Worm (Caenorhabditis elegans) whole organism, L1 larva: ENCODE results near the gene C34B4.3.

ENCODE experiments used
- aha-1 ChIP-seq: fragments of 150-350 bp; optimal IDR thresholded peaks from 2 replicates; lab custom pipeline; 2014; ENCODE audit warnings: missing biosample characterization, missing genetic modification characterization
- blmp-1 ChIP-seq: fragments of 150-350 bp; optimal IDR thresholded peaks from 2 replicates; lab custom pipeline; 2014; ENCODE audit warnings: missing biosample characterization, missing genetic modification characterization
- ceh-63 ChIP-seq: fragments of 200-800 bp; sonication (Bioruptor generic); optimal IDR thresholded peaks from 2 replicates; lab custom pipeline; 2018; ENCODE audit warnings: mild to moderate bottlenecking, missing genetic modification characterization, missing compliant biosample characterization
- ceh-82 ChIP-seq, 3 experiments: fragments of 150-350 bp in 1 of 3; sonication (generic microtip) in 2 of 3; optimal IDR thresholded peaks; 2 replicates each; lab custom pipeline; 2014 to 2017; ENCODE audit warnings: missing biosample characterization in 3 of 3, missing genetic modification characterization in 3 of 3
- ces-1 ChIP-seq: fragments of 150-350 bp; optimal IDR thresholded peaks from 2 replicates; lab custom pipeline; 2014; ENCODE audit warnings: missing biosample characterization, missing genetic modification reagents, missing genetic modification characterization
- egl-13 ChIP-seq: sonication (generic microtip); optimal IDR thresholded peaks from 2 replicates; lab custom pipeline; 2016; ENCODE audit warnings: missing genotype, missing genetic modification reagents, missing genetic modification characterization, missing compliant biosample characterization
- egl-27 ChIP-seq, 2 experiments: fragments of 150-350 bp in 1 of 2; sonication (generic microtip); optimal IDR thresholded peaks; 3 replicates each; lab custom pipeline; 2017 to 2018; ENCODE audit warnings: missing biosample characterization in 2 of 2, missing genetic modification characterization in 2 of 2, missing genetic modification reagents in 2 of 2
- fkh-10 ChIP-seq: sonication (generic microtip); optimal IDR thresholded peaks from 2 replicates; lab custom pipeline; 2017; ENCODE audit warnings: missing biosample characterization, missing genetic modification reagents, missing genetic modification characterization
- fkh-4 ChIP-seq: sonication (generic microtip); optimal IDR thresholded peaks from 2 replicates; lab custom pipeline; 2016; ENCODE audit warnings: missing compliant biosample characterization, missing genetic modification characterization, borderline replicate concordance
- grh-1 ChIP-seq: fragments of 200-800 bp; sonication (Bioruptor generic); IDR thresholded peaks from 2 replicates; pipeline ENCODE4 v1.3.6; 2022; ENCODE audit warnings: missing genetic modification reagents, missing genetic modification characterization, missing compliant biosample characterization
- lin-14 ChIP-seq: fragments of 200-800 bp; sonication (Bioruptor generic); optimal IDR thresholded peaks from 2 replicates; lab custom pipeline; 2018; ENCODE audit warnings: mild to moderate bottlenecking, missing genetic modification characterization, moderate library complexity, missing compliant biosample characterization
- lin-35 ChIP-seq, 2 experiments: fragments of 150-350 bp; optimal IDR thresholded peaks; 2 replicates each; lab custom pipeline; 2014; ENCODE audit warnings: missing biosample characterization in 2 of 2, missing genetic modification characterization in 2 of 2, missing genetic modification reagents in 2 of 2
- lin-39 ChIP-seq: fragments of 150-350 bp; optimal IDR thresholded peaks from 2 replicates; lab custom pipeline; 2014; ENCODE audit warnings: missing biosample characterization, missing genetic modification reagents, missing genetic modification characterization
- lir-3 ChIP-seq: sonication (generic microtip); optimal IDR thresholded peaks from 2 replicates; lab custom pipeline; 2016; ENCODE audit warnings: mild to moderate bottlenecking, missing genetic modification characterization, moderate library complexity, missing compliant biosample characterization; ENCODE audit not compliant: poor library complexity
- lsy-2 ChIP-seq, 2 experiments: fragments of 150-350 bp; optimal IDR thresholded peaks; 2 replicates each; lab custom pipeline; 2014; ENCODE audit warnings: missing biosample characterization in 2 of 2, missing genetic modification characterization in 2 of 2
- mab-9 ChIP-seq: fragments of 200-800 bp; sonication (Bioruptor generic); IDR thresholded peaks from 2 replicates; pipeline ENCODE4 v1.3.6; 2022; ENCODE audit warnings: missing genetic modification reagents, missing genetic modification characterization, missing compliant biosample characterization
- mef-2 ChIP-seq: fragments of 150-350 bp; optimal IDR thresholded peaks from 2 replicates; lab custom pipeline; 2014; ENCODE audit warnings: missing biosample characterization, missing genetic modification characterization
- mep-1 ChIP-seq: fragments of 150-350 bp; optimal IDR thresholded peaks from 2 replicates; lab custom pipeline; 2014; ENCODE audit warnings: missing biosample characterization, missing genetic modification characterization
- nhr-11 ChIP-seq: fragments of 150-350 bp; optimal IDR thresholded peaks from 2 replicates; lab custom pipeline; 2014; ENCODE audit warnings: missing biosample characterization, missing genetic modification characterization
- nhr-237 ChIP-seq: fragments of 150-350 bp; optimal IDR thresholded peaks from 2 replicates; lab custom pipeline; 2014; ENCODE audit warnings: missing biosample characterization, missing genetic modification characterization
- nhr-76 ChIP-seq: sonication (generic microtip); optimal IDR thresholded peaks from 2 replicates; lab custom pipeline; 2017; ENCODE audit warnings: missing biosample characterization, missing genetic modification characterization
- pax-3 ChIP-seq: fragments of 200-800 bp; sonication (Bioruptor generic); optimal IDR thresholded peaks from 2 replicates; lab custom pipeline; 2018; ENCODE audit warnings: mild to moderate bottlenecking, missing genetic modification characterization, moderate library complexity, missing compliant biosample characterization
- rnt-1 ChIP-seq: sonication (generic microtip); optimal IDR thresholded peaks from 2 replicates; lab custom pipeline; 2016; ENCODE audit warnings: mild to moderate bottlenecking, missing genetic modification characterization, moderate library complexity, missing compliant biosample characterization
- skn-1 ChIP-seq: fragments of 150-350 bp; optimal IDR thresholded peaks from 2 replicates; lab custom pipeline; 2014; ENCODE audit warnings: missing biosample characterization, missing genetic modification characterization
- sox-4 ChIP-seq: sonication (generic microtip); optimal IDR thresholded peaks from 2 replicates; lab custom pipeline; 2016; ENCODE audit warnings: missing genetic modification characterization, missing compliant biosample characterization
- sptf-1 ChIP-seq: fragments of 150-350 bp; optimal IDR thresholded peaks from 2 replicates; lab custom pipeline; 2014; ENCODE audit warnings: missing biosample characterization, missing genetic modification characterization
- unc-86 ChIP-seq: sonication (generic microtip); optimal IDR thresholded peaks from 2 replicates; lab custom pipeline; 2016; ENCODE audit warnings: missing genetic modification characterization, missing compliant biosample characterization
- unc-98 ChIP-seq: fragments of 200-800 bp; sonication (Bioruptor generic); IDR thresholded peaks from 2 replicates; pipeline ENCODE4 v1.3.6; 2022; ENCODE audit warnings: missing genetic modification characterization, missing compliant biosample characterization

The C34B4.3 gene

ce11 chrV:13071052-13071451, at the start of gene C34B4.3:
TSS of gene C34B4.3 (minus strand) at chrV:13071152.
- TF ChIP-seq rnt-1 (tag; lab: Kevin White, UChicago), result no peak
- no peak for TF ChIP-seq lin-35 (GFP tag; optimal IDR thresholded peaks at IDR 0.05; lab: Kevin White, UChicago)
- TF ChIP-seq lsy-2 (tag; optimal IDR thresholded peaks at IDR 0.05; lab: Kevin White, UChicago), result no peak
- TF ChIP-seq nhr-11 (tag; lab: Kevin White, UChicago), result no peak
- no peak for TF ChIP-seq egl-13
- TF ChIP-seq ceh-63, result no peak
- no peak for TF ChIP-seq lin-39 (tag; lab: Kevin White, UChicago)
- TF ChIP-seq nhr-76 (tag; lab: Kevin White, UChicago), result no peak
- TF ChIP-seq lir-3 (tag; lab: Kevin White, UChicago), result no peak
- no peak for TF ChIP-seq sox-4 (tag; lab: Kevin White, UChicago)
- TF ChIP-seq sptf-1 (tag; lab: Kevin White, UChicago), result no peak
- no peak for TF ChIP-seq egl-27 (tag; optimal IDR thresholded peaks at IDR 0.05; lab: Kevin White, UChicago)
- TF ChIP-seq fkh-4 (tag; lab: Kevin White, UChicago), result no peak
- no peak for TF ChIP-seq unc-86 (tag; lab: Kevin White, UChicago)

ce11 chrV:13120097-13120496, 49.1 kb upstream of the C34B4.3 start, which contains the start of gene max-1:
TSS of gene max-1 (minus strand) at chrV:13120220.
- no peak for TF ChIP-seq aha-1

DNA sequence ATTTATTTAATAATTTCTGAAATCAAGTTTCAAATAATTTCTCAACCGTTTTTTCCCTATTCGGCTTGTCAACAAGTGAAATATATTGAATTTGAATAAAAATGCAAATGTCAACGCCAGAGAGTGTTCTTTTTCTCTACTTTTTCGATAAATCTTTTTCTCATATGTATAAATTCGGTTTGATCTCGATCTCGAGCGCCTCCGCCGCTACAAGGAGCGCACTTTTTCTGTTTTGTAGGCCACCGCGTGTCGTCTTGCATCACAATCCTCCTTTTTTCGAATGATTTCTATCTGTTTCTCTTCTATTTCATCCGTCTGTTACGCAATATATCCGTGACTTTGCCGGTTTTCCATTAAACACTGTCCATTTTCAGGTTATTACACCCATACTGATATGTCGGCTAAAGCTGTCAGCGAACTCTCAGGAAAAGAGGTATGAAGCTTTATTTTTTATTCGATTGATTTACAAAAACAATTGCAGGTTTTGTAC, 45.2 kb upstream of the C34B4.3 start, which contains the start of gene acly-2:
TSS of gene acly-2 (plus strand) at position 375 of the 490 bp plus-strand sequence.
- TF ChIP-seq mep-1, result peak; percentile 14
- no peak for TF ChIP-seq grh-1 (GFP tag; lab: Robert Waterston, UW)
- no peak for TF ChIP-seq nhr-237
- peak; percentile 62 for TF ChIP-seq blmp-1 (tag; lab: Kevin White, UChicago)
- TF ChIP-seq lin-14 (GFP tag; lab: Kevin White, UChicago), result peak; percentile 2

ce11 chrV:13114552-13115237, 43.7 kb upstream of the C34B4.3 start:
- TF ChIP-seq pax-3 (tag; lab: Kevin White, UChicago) (no peak), lin-14 (GFP tag; lab: Kevin White, UChicago) (peak; percentile 37)

- TF ChIP-seq lin-14 (GFP tag; lab: Kevin White, UChicago), result peak; percentile 8
- TF ChIP-seq ces-1, result peak; percentile 12
- no peak for TF ChIP-seq mab-9 (GFP tag; lab: Robert Waterston, UW)
- TF ChIP-seq lir-3 (tag; lab: Kevin White, UChicago), result no peak
- no peak for TF ChIP-seq skn-1
- TF ChIP-seq fkh-10 (GFP tag; lab: Kevin White, UChicago), result peak; percentile 10
- no peak for TF ChIP-seq unc-98 (GFP tag; lab: Robert Waterston, UW)
Observed at ce11 chrV:13112937-13113497, 42.1 kb upstream of the C34B4.3 start.

ce11 chrV:13111599-13112191, 40.7 kb upstream of the C34B4.3 start:
- no peak for TF ChIP-seq mef-2 (tag; lab: Kevin White, UChicago)
- TF ChIP-seq lin-14 (GFP tag; lab: Kevin White, UChicago), result peak; percentile 69
- peak in 1 of 3 experiments; percentile 12 for TF ChIP-seq ceh-82 (tag; optimal IDR thresholded peaks at IDR 0.05; lab: Kevin White, UChicago)
- TF ChIP-seq, all 84 proteins: peak for 2
